Worm (Caenorhabditis elegans) whole organism, L3 larva: ENCODE measurements around the gene nlp-71.

Experiments used
- ZK546.5 ChIP-seq: sonication (generic microtip); optimal IDR thresholded peaks from 2 replicates; lab custom pipeline; 2017; ENCODE audit warnings: missing biosample characterization, missing genetic modification characterization
- ama-1 ChIP-seq: fragments of 150-350 bp; optimal IDR thresholded peaks from 2 replicates; lab custom pipeline; 2018
- elt-1 ChIP-seq: fragments of 150-350 bp; optimal IDR thresholded peaks from 2 replicates; lab custom pipeline; 2014; ENCODE audit warnings: missing biosample characterization, missing genetic modification characterization
- nhr-11 ChIP-seq: fragments of 150-350 bp; optimal IDR thresholded peaks from 2 replicates; lab custom pipeline; 2014; ENCODE audit warnings: missing biosample characterization, missing genetic modification characterization
- nhr-237 ChIP-seq: fragments of 150-350 bp; optimal IDR thresholded peaks from 2 replicates; lab custom pipeline; 2014; ENCODE audit warnings: missing biosample characterization, missing genetic modification characterization
- nhr-67 ChIP-seq: fragments of 150-350 bp; optimal IDR thresholded peaks from 2 replicates; lab custom pipeline; 2014; ENCODE audit warnings: missing biosample characterization, missing genetic modification characterization
- pha-4 ChIP-seq: fragments of 150-350 bp; optimal IDR thresholded peaks from 2 replicates; lab custom pipeline; 2014; ENCODE audit warnings: missing biosample characterization, missing genetic modification reagents, missing genetic modification characterization
- unc-62 ChIP-seq: fragments of 150-350 bp; sonication (generic microtip); optimal IDR thresholded peaks from 4 replicates; lab custom pipeline; 2014; ENCODE audit warnings: missing biosample characterization, missing genetic modification reagents, missing genetic modification characterization
- ztf-11 ChIP-seq: fragments of 150-350 bp; optimal IDR thresholded peaks from 2 replicates; lab custom pipeline; 2014; ENCODE audit warnings: missing biosample characterization, missing genetic modification characterization

ce11 chrIV:6438051-6438450 lies 24.7 kb upstream of the nlp-71 start, which contains the start of gene dlc-5:
- TF ChIP-seq elt-1: no peak
- TF ChIP-seq pha-4 (tag; lab: Kevin White, UChicago): peak; percentile 57
- TF ChIP-seq nhr-237 (tag; lab: Kevin White, UChicago): no peak
- TF ChIP-seq ama-1 (lab: Kevin White, UChicago): no peak
- TF ChIP-seq ZK546.5 (tag; lab: Kevin White, UChicago): no peak
- no peak for TF ChIP-seq ztf-11 (tag; lab: Kevin White, UChicago)
- no peak for TF ChIP-seq nhr-11
- no peak for TF ChIP-seq unc-62 (GFP tag; lab: Kevin White, UChicago)
- no peak for TF ChIP-seq nhr-67
